Worm (Caenorhabditis elegans): Measurements from ENCODE around the gene F35E8.1.

DNA sequence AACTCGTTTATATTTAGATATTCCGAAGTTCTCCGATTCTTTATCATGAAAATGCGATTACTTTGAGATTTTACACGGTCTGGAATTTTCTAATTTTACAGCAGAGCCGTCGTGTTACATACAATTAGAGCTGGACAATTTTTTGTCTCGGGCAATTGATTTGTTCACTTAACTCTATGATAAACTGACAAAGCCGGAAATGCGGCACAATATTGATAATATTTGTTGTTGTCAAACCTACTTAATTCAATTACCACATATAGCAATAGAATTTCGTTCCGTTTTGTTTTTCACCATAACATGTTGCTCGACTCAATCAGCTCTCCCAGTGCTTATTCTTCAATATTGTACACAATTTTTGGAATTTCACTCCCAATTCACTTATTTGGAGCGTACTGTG, 42.4 kb downstream of the F35E8.1 start, which contains the start of gene srh-299:
- no peak for TF ChIP-seq zip-5 (tag; optimal IDR thresholded peaks at IDR 0.05)
- TF ChIP-seq hlh-13 (GFP tag; optimal IDR thresholded peaks at IDR 0.05), result no peak
- no peak for TF ChIP-seq ahr-1 (tag; optimal IDR thresholded peaks at IDR 0.05)
